Comparison of ENCODE assay signal across 4 worm cellular contexts in the genomic region with DNA sequence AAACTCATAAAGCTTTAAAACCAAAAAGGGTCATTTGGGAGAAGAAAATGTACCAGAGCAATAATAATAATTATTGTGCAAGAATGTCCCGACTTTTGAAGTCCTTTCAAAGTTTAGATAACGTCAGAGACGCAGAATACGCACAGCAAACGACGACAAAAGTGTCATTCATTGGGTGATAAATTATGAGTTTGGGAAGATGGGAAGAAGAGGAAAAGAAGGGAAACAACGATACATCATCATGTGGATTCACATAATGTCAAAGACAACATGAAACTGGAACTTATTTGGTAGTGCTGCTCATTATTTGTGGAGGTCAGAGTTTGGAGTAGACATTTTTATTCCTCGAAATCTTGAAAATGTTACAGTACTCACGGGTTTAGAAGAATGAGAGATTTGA.
TF ChIP-seq lines count a peak whose summit lies in the region.

No protein-coding gene starts in this region.

TF ChIP-seq in whole organism, L2 larva, 48 proteins besides CTCF, POLR2A, EP300 and RAD21:
- TF ChIP-seq mab-5 (tag; optimal IDR thresholded peaks at IDR 0.05; lab: Kevin White, UChicago) (peak; percentile 84), ztf-11 (tag; optimal IDR thresholded peaks at IDR 0.05; lab: Kevin White, UChicago) (no peak), unc-55 (GFP tag; optimal IDR thresholded peaks at IDR 0.05; lab: Kevin White, UChicago) (peak; percentile 40)
TF ChIP-seq in whole organism, L2 larva: peak in this region for 2.

TF ChIP-seq in whole organism, L3 larva, 47 proteins besides CTCF, POLR2A, EP300 and RAD21:
- no peak for TF ChIP-seq nhr-77 (tag; optimal IDR thresholded peaks at IDR 0.05; lab: Kevin White, UChicago)
- TF ChIP-seq pqm-1 (tag; optimal IDR thresholded peaks at IDR 0.05; lab: Kevin White, UChicago): no peak
- no peak for TF ChIP-seq nhr-43 (tag; optimal IDR thresholded peaks at IDR 0.05; lab: Kevin White, UChicago; ENCODE audit: poor library complexity, severe bottlenecking)
- no peak for TF ChIP-seq ceh-28 (tag; optimal IDR thresholded peaks at IDR 0.05; lab: Kevin White, UChicago)
- peak; percentile 1 for TF ChIP-seq unc-62 (GFP tag; optimal IDR thresholded peaks at IDR 0.05; lab: Kevin White, UChicago)
- no peak for TF ChIP-seq mml-1 (tag; optimal IDR thresholded peaks at IDR 0.05; lab: Kevin White, UChicago)
- TF ChIP-seq ama-1 (optimal IDR thresholded peaks at IDR 0.05; lab: Kevin White, UChicago): no peak
- TF ChIP-seq egl-5 (tag; optimal IDR thresholded peaks at IDR 0.05; lab: Kevin White, UChicago): peak; percentile 37
- no peak for TF ChIP-seq elt-3 (tag; optimal IDR thresholded peaks at IDR 0.05; lab: Kevin White, UChicago)
- peak; percentile 19 for TF ChIP-seq lin-39 (tag; optimal IDR thresholded peaks at IDR 0.05; lab: Kevin White, UChicago)
- TF ChIP-seq ztf-4 (tag; optimal IDR thresholded peaks at IDR 0.05; lab: Kevin White, UChicago): no peak
- TF ChIP-seq sea-2 (GFP tag; optimal IDR thresholded peaks at IDR 0.05; lab: Kevin White, UChicago): no peak
- TF ChIP-seq nhr-76 (tag; optimal IDR thresholded peaks at IDR 0.05; lab: Kevin White, UChicago): no peak
- no peak for TF ChIP-seq nfya-1 (tag; optimal IDR thresholded peaks at IDR 0.05; lab: Kevin White, UChicago; ENCODE audit: insufficient read depth)
- TF ChIP-seq fkh-10 (GFP tag; optimal IDR thresholded peaks at IDR 0.05; lab: Kevin White, UChicago): no peak

TF ChIP-seq in whole organism, late embryonic, 69 proteins besides CTCF, POLR2A, EP300 and RAD21:
- no peak for TF ChIP-seq unc-3 (GFP tag; conservative IDR thresholded peaks at IDR 0.05; lab: Robert Waterston, UW)
- TF ChIP-seq unc-3 (tag; optimal IDR thresholded peaks at IDR 0.05; lab: Kevin White, UChicago): no peak
- peak; percentile 44 for TF ChIP-seq unc-55 (GFP tag; optimal IDR thresholded peaks at IDR 0.05; lab: Kevin White, UChicago)
- no peak for TF ChIP-seq sdc-2 (tag; optimal IDR thresholded peaks at IDR 0.05; lab: Kevin White, UChicago)

TF ChIP-seq in whole organism, mixed stage, embryonic, 35 proteins besides CTCF, POLR2A, EP300 and RAD21:
- TF ChIP-seq unc-62 (GFP tag; optimal IDR thresholded peaks at IDR 0.05; lab: Kevin White, UChicago) (peak; percentile 58), flh-1 (GFP tag; optimal IDR thresholded peaks at IDR 0.05; lab: Kevin White, UChicago) (no peak)

Comparison
In these comparisons a context has a peak if more than half of its experiments do, and no peak if none do; other contexts are left out.
1. Of the 6 proteins assayed by ChIP-seq in both whole organism, late embryonic and whole organism, L2 larva: peak only in whole organism, late embryonic: none; only in whole organism, L2 larva: none; in both: unc-55; in neither: 5.